Worm (Caenorhabditis elegans) whole organism, L1 larva: Measurements from ENCODE around the gene aqp-5.

ENCODE experiments used
- C04F5.9 ChIP-seq: sonication (generic microtip); optimal IDR thresholded peaks from 2 replicates; lab custom pipeline; 2016; ENCODE audit warnings: missing genetic modification characterization, missing compliant biosample characterization
- C34B4.2 ChIP-seq: sonication (generic microtip); optimal IDR thresholded peaks from 2 replicates; lab custom pipeline; 2017; ENCODE audit warnings: mild to moderate bottlenecking, missing genetic modification characterization, missing compliant biosample characterization
- F16B12.6 ChIP-seq: fragments of 150-350 bp; optimal IDR thresholded peaks from 2 replicates; lab custom pipeline; 2014; ENCODE audit warnings: missing biosample characterization, missing genetic modification characterization
- aha-1 ChIP-seq: fragments of 150-350 bp; optimal IDR thresholded peaks from 2 replicates; lab custom pipeline; 2014; ENCODE audit warnings: missing biosample characterization, missing genetic modification characterization
- alr-1 ChIP-seq: fragments of 200-800 bp; sonication (Bioruptor generic); optimal IDR thresholded peaks from 2 replicates; lab custom pipeline; 2018; ENCODE audit warnings: borderline replicate concordance, mild to moderate bottlenecking, missing genetic modification characterization, missing compliant biosample characterization
- aly-2 ChIP-seq: fragments of 150-350 bp; optimal IDR thresholded peaks from 2 replicates; lab custom pipeline; 2014; ENCODE audit warnings: missing biosample characterization, missing genetic modification characterization
- ceh-8 ChIP-seq: fragments of 200-800 bp; sonication (Bioruptor generic); optimal IDR thresholded peaks from 2 replicates; lab custom pipeline; 2018; ENCODE audit warnings: mild to moderate bottlenecking, missing genetic modification characterization, moderate library complexity, missing compliant biosample characterization
- efl-1 ChIP-seq, 4 experiments: fragments of 150-350 bp; optimal IDR thresholded peaks in 3 of 4; peaks in 1 of 4; 1 replicate in 1 of 4; 2 replicates in 3 of 4; lab custom pipeline; 2014; ENCODE audit warnings: missing biosample characterization in 2 of 4, missing genetic modification characterization in 2 of 4, missing genetic modification reagents in 2 of 4
- efl-3 ChIP-seq: fragments of 200-800 bp; sonication (Bioruptor generic); optimal IDR thresholded peaks from 2 replicates; lab custom pipeline; 2018; ENCODE audit warnings: mild to moderate bottlenecking, missing genetic modification characterization, missing compliant biosample characterization
- egl-13 ChIP-seq: sonication (generic microtip); optimal IDR thresholded peaks from 2 replicates; lab custom pipeline; 2016; ENCODE audit warnings: missing genotype, missing genetic modification reagents, missing genetic modification characterization, missing compliant biosample characterization
- egl-27 ChIP-seq, 2 experiments: fragments of 150-350 bp in 1 of 2; sonication (generic microtip); optimal IDR thresholded peaks; 3 replicates each; lab custom pipeline; 2017 to 2018; ENCODE audit warnings: missing biosample characterization in 2 of 2, missing genetic modification characterization in 2 of 2, missing genetic modification reagents in 2 of 2
- elt-2 ChIP-seq: sonication (generic microtip); optimal IDR thresholded peaks from 2 replicates; lab custom pipeline; 2016; ENCODE audit warnings: missing genetic modification characterization, mild to moderate bottlenecking, inconsistent platforms, missing compliant biosample characterization, missing genetic modification reagents
- elt-3 ChIP-seq, 6 experiments: fragments of 150-350 bp in 1 of 6; sonication (generic microtip); optimal IDR thresholded peaks; 2 replicates each; lab custom pipeline; 2017 to 2018; ENCODE audit warnings: missing biosample characterization in 6 of 6, missing genetic modification characterization in 6 of 6, inconsistent platforms in 1 of 6
- fkh-8 ChIP-seq: sonication (generic microtip); optimal IDR thresholded peaks from 2 replicates; lab custom pipeline; 2016; ENCODE audit warnings: mild to moderate bottlenecking, missing genetic modification characterization, missing compliant biosample characterization
- fos-1 ChIP-seq: fragments of 150-350 bp; optimal IDR thresholded peaks from 2 replicates; lab custom pipeline; 2014; ENCODE audit warnings: missing biosample characterization, missing genetic modification characterization
- hlh-17 ChIP-seq: fragments of 200-800 bp; sonication (Bioruptor generic); optimal IDR thresholded peaks from 2 replicates; lab custom pipeline; 2018; ENCODE audit warnings: missing genetic modification characterization, mild to moderate bottlenecking, missing compliant biosample characterization, moderate library complexity, borderline replicate concordance
- hpl-2 ChIP-seq: fragments of 150-350 bp; optimal IDR thresholded peaks from 2 replicates; lab custom pipeline; 2014; ENCODE audit warnings: missing biosample characterization, missing genetic modification reagents, missing genetic modification characterization
- irx-1 ChIP-seq: sonication (generic microtip); optimal IDR thresholded peaks from 2 replicates; lab custom pipeline; 2016; ENCODE audit warnings: missing genetic modification characterization, missing compliant biosample characterization
- lin-13 ChIP-seq: fragments of 150-350 bp; optimal IDR thresholded peaks from 2 replicates; lab custom pipeline; 2014; ENCODE audit warnings: missing biosample characterization, missing genetic modification reagents, missing genetic modification characterization
- lin-39 ChIP-seq: fragments of 150-350 bp; optimal IDR thresholded peaks from 2 replicates; lab custom pipeline; 2014; ENCODE audit warnings: missing biosample characterization, missing genetic modification reagents, missing genetic modification characterization
- lir-3 ChIP-seq: sonication (generic microtip); optimal IDR thresholded peaks from 2 replicates; lab custom pipeline; 2016; ENCODE audit warnings: mild to moderate bottlenecking, missing genetic modification characterization, moderate library complexity, missing compliant biosample characterization; ENCODE audit not compliant: poor library complexity
- nhr-12 ChIP-seq: sonication (generic microtip); optimal IDR thresholded peaks from 2 replicates; lab custom pipeline; 2017; ENCODE audit warnings: missing biosample characterization, missing genetic modification characterization
- nhr-71 ChIP-seq: sonication (generic microtip); optimal IDR thresholded peaks from 2 replicates; lab custom pipeline; 2016; ENCODE audit warnings: mild to moderate bottlenecking, missing genetic modification characterization, moderate library complexity, missing compliant biosample characterization
- nhr-76 ChIP-seq: sonication (generic microtip); optimal IDR thresholded peaks from 2 replicates; lab custom pipeline; 2017; ENCODE audit warnings: missing biosample characterization, missing genetic modification characterization
- nhr-84 ChIP-seq: sonication (generic microtip); optimal IDR thresholded peaks from 2 replicates; lab custom pipeline; 2017; ENCODE audit warnings: missing biosample characterization, missing genetic modification characterization
- nhr-90 ChIP-seq: sonication (generic microtip); optimal IDR thresholded peaks from 2 replicates; lab custom pipeline; 2016; ENCODE audit warnings: mild to moderate bottlenecking, missing genetic modification characterization, missing compliant biosample characterization; ENCODE audit not compliant: poor library complexity
- pag-3 ChIP-seq: sonication (generic microtip); optimal IDR thresholded peaks from 2 replicates; lab custom pipeline; 2017; ENCODE audit warnings: missing genetic modification characterization, mild to moderate bottlenecking, missing compliant biosample characterization, antibody characterized with exemption, borderline replicate concordance; ENCODE audit not compliant: insufficient read depth
- pqm-1 ChIP-seq: sonication (generic microtip); optimal IDR thresholded peaks from 3 replicates; lab custom pipeline; 2017; ENCODE audit warnings: missing biosample characterization, missing genetic modification characterization
- rnt-1 ChIP-seq: sonication (generic microtip); optimal IDR thresholded peaks from 2 replicates; lab custom pipeline; 2016; ENCODE audit warnings: mild to moderate bottlenecking, missing genetic modification characterization, moderate library complexity, missing compliant biosample characterization
- snpc-4 ChIP-seq: fragments of 150-350 bp; optimal IDR thresholded peaks from 2 replicates; lab custom pipeline; 2014; ENCODE audit warnings: missing biosample characterization, missing genetic modification characterization
- sup-37 ChIP-seq: fragments of 200-800 bp; sonication (Bioruptor generic); optimal IDR thresholded peaks from 2 replicates; lab custom pipeline; 2018; ENCODE audit warnings: mild to moderate bottlenecking, missing genetic modification characterization, missing compliant biosample characterization
- unc-30 ChIP-seq: sonication (generic microtip); optimal IDR thresholded peaks from 2 replicates; lab custom pipeline; 2017; ENCODE audit warnings: missing biosample characterization, missing genetic modification characterization
- unc-62 ChIP-seq: fragments of 150-350 bp; optimal IDR thresholded peaks from 2 replicates; lab custom pipeline; 2014; ENCODE audit warnings: missing biosample characterization, missing genetic modification reagents, missing genetic modification characterization
- vab-15 ChIP-seq: sonication (generic microtip); optimal IDR thresholded peaks from 2 replicates; lab custom pipeline; 2017; ENCODE audit warnings: missing genotype, mild to moderate bottlenecking, missing genetic modification characterization, missing compliant biosample characterization
- zip-4 ChIP-seq: fragments of 200-800 bp; sonication (Bioruptor generic); optimal IDR thresholded peaks from 2 replicates; lab custom pipeline; 2018; ENCODE audit warnings: mild to moderate bottlenecking, missing genetic modification characterization, moderate library complexity, missing compliant biosample characterization
- ztf-11 ChIP-seq, 2 experiments: sonication (generic microtip); optimal IDR thresholded peaks; 2 replicates each; lab custom pipeline; 2016 to 2017; ENCODE audit warnings: missing genetic modification characterization in 2 of 2, missing biosample characterization in 1 of 2, missing compliant biosample characterization in 1 of 2

The aqp-5 gene

DNA sequence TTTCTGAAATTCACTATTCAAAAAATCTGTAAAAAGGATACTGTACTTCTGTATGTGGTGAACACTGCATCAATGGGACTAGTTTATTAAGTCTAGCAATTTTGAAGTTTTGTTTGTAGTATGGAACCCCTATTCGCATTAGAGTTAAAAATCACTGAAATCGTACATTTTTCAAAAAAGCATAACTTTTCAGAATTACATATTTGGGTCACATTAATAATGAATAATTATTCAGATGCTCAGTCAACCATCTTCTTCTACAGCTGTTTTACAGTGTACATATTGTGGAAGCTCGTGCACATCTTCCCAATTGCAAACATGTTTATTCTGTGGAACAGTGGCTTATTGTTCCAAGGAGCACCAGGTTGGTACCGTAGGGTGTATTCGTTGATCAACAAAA lies 22.8 kb upstream of the aqp-5 start:
- TF ChIP-seq sup-37 (GFP tag; lab: Kevin White, UChicago) (no peak), pqm-1 (tag; lab: Kevin White, UChicago) (no peak), C04F5.9 (no peak), nhr-76 (tag; lab: Kevin White, UChicago) (no peak), snpc-4 (no peak), elt-2 (tag; lab: Kevin White, UChicago) (no peak), efl-3 (GFP tag; lab: Kevin White, UChicago) (no peak), rnt-1 (tag; lab: Kevin White, UChicago) (no peak), nhr-84 (tag; lab: Kevin White, UChicago) (no peak), aha-1 (tag; lab: Kevin White, UChicago) (no peak)
- TF ChIP-seq, all 84 proteins: peak for 0

- TF ChIP-seq efl-1 (optimal IDR thresholded peaks at IDR 0.05; lab: Kevin White, UChicago), result no peak
- peak in 1 of 2 experiments; percentile 71 for TF ChIP-seq efl-1 (GFP tag; optimal IDR thresholded peaks at IDR 0.05 in 1 of 2; lab: Kevin White, UChicago)
- no peak for TF ChIP-seq C34B4.2 (tag; lab: Kevin White, UChicago)
- no peak for TF ChIP-seq ztf-11 (tag; optimal IDR thresholded peaks at IDR 0.05; lab: Kevin White, UChicago)
- TF ChIP-seq pqm-1 (tag; lab: Kevin White, UChicago), result no peak
- TF ChIP-seq nhr-71 (tag; lab: Kevin White, UChicago), result no peak
- TF ChIP-seq ceh-8, result no peak
- no peak for TF ChIP-seq hpl-2 (GFP tag; lab: Kevin White, UChicago)
- TF ChIP-seq vab-15 (tag; lab: Kevin White, UChicago), result no peak
- no peak for TF ChIP-seq zip-4
- TF ChIP-seq alr-1, result no peak
- TF ChIP-seq fkh-8 (tag; lab: Kevin White, UChicago), result peak; percentile 12
These were observed 21.7 kb upstream of the aqp-5 start for ce11 chrV:10469845-10470244.

ce11 chrV:10471007-10471406 lies 20.5 kb upstream of the aqp-5 start:
- TF ChIP-seq irx-1 (tag; lab: Kevin White, UChicago), result no peak
- TF ChIP-seq hlh-17 (GFP tag; lab: Kevin White, UChicago), result no peak
- TF ChIP-seq egl-27 (tag; optimal IDR thresholded peaks at IDR 0.05; lab: Kevin White, UChicago), result no peak
- no peak for TF ChIP-seq fos-1 (tag; lab: Kevin White, UChicago)
- TF ChIP-seq C04F5.9, result no peak
- TF ChIP-seq lin-39, result no peak
- TF ChIP-seq pag-3 (tag; lab: Kevin White, UChicago), result no peak
- TF ChIP-seq lin-13, result no peak
- no peak for TF ChIP-seq egl-13 (tag; lab: Kevin White, UChicago)
- no peak for TF ChIP-seq F16B12.6 (tag; lab: Kevin White, UChicago)
- TF ChIP-seq lir-3 (tag; lab: Kevin White, UChicago), result no peak
- TF ChIP-seq, all 84 proteins: peak for 0

DNA sequence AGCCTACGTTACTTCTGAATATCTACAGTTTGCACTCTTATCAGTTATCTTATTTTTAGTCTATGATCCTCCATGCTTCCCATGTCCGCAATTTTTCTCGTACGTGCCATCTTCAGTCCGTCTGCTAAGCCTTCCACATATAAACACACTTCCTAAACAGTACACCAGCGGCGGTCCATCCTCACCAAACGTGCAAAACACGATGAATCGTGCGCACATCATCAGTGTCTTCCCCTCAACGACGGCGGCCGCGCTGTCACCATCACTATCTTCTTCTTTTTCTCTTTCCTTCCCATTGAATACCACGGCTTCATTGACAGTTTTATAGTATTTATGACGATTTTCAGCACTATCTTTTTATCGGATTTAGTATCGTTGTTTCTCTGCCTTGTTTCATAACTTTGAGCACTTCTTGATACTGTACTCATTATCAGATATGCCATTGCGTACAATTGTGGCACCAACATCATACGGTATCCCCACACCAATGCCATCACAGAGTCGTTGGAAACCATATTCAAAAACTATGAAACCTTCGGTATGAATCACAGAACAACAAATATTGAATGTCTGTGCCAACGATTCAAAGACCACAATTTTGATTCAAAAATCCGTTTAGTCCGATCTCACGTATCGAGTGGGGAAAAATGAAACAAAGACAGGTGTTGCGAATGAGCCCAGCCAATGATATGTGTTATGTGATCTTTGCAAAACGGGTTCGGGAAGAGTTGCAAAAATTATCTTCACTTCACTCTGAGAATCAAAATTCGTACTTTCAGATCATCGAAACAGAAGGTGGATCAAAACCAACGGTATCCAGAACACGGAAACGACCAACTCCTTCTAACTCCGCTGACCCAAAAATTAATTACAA lies 18.4 kb upstream of the aqp-5 start:
- TF ChIP-seq rnt-1 (tag; lab: Kevin White, UChicago), result peak; percentile 9
- no peak for TF ChIP-seq efl-1 (optimal IDR thresholded peaks at IDR 0.05; lab: Kevin White, UChicago)
- TF ChIP-seq efl-1 (GFP tag; optimal IDR thresholded peaks at IDR 0.05 in 1 of 2; lab: Kevin White, UChicago), result peak in 1 of 2 experiments; percentile 85
- TF ChIP-seq unc-30, result no peak

ce11 chrV:10474040-10474439 lies 17.5 kb upstream of the aqp-5 start:
- TF ChIP-seq nhr-90 (tag; lab: Kevin White, UChicago) (no peak), pag-3 (tag; lab: Kevin White, UChicago) (no peak), rnt-1 (tag; lab: Kevin White, UChicago) (no peak), elt-3 (tag; optimal IDR thresholded peaks at IDR 0.05; lab: Kevin White, UChicago) (no peak), C04F5.9 (no peak), nhr-84 (tag; lab: Kevin White, UChicago) (no peak), nhr-12 (tag; lab: Kevin White, UChicago) (no peak), aly-2 (tag; lab: Kevin White, UChicago) (no peak), irx-1 (tag; lab: Kevin White, UChicago) (no peak), unc-62 (GFP tag; lab: Kevin White, UChicago) (no peak)
